Fruit fly (Drosophila melanogaster): ENCODE results near the gene CG33493.
A peak's percentile ranks its signal among the peaks of the same experiment; 100 is the strongest.

CG33493 gene

dm6 chr3L:10660744-10661589 lies 32.0 kb downstream of the CG33493 start, which contains the start of the genes CG32066 and CG8003 (continued):
- TF ChIP-seq shn (GFP tag; optimal IDR thresholded peaks at IDR 0.05) (no peak), CG13287 (GFP tag; IDR thresholded peaks at IDR 0.05; ENCODE audit: partially characterized antibody) (peak; percentile 90), tup (GFP tag; optimal IDR thresholded peaks at IDR 0.05) (no peak), CG12104 (GFP tag; optimal IDR thresholded peaks at IDR 0.05) (no peak), CG1024 (GFP tag; IDR thresholded peaks at IDR 0.05) (no peak; the same call in 1 of the 2 replicates), Antp (GFP tag; optimal IDR thresholded peaks at IDR 0.05) (no peak), Dll (GFP tag; IDR thresholded peaks at IDR 0.05; ENCODE audit: partially characterized antibody) (peak; percentile 94), Lhr (GFP tag; optimal IDR thresholded peaks at IDR 0.05) (no peak), dmrt11E (tag; optimal IDR thresholded peaks at IDR 0.05) (peak; percentile 48), ftz-f1 (GFP tag; optimal IDR thresholded peaks at IDR 0.05) (no peak), CG11093 (GFP tag; IDR thresholded peaks at IDR 0.05) (no peak), pan (optimal IDR thresholded peaks at IDR 0.05) (no peak), pan (GFP tag; optimal IDR thresholded peaks at IDR 0.05 in 1 of 2, IDR thresholded peaks at IDR 0.05 in 1 of 2) (peak in 1 of 2 experiments; percentile 17), CG17802 (tag; optimal IDR thresholded peaks at IDR 0.05) (no peak), CG30020 (tag; optimal IDR thresholded peaks at IDR 0.05) (peak; percentile 60), CG6254 (GFP tag; optimal IDR thresholded peaks at IDR 0.05) (no peak), Ravus (GFP tag; IDR thresholded peaks at IDR 0.05) (no peak), Dip2 (GFP tag; IDR thresholded peaks at IDR 0.05) (no peak), crc (GFP tag; optimal IDR thresholded peaks at IDR 0.05) (no peak), Hmr (GFP tag; optimal IDR thresholded peaks at IDR 0.05) (peak; percentile 16), CG12391 (tag; optimal IDR thresholded peaks at IDR 0.05) (peak; percentile 77), CG3163 (GFP tag; optimal IDR thresholded peaks at IDR 0.05) (no peak), sqz (GFP tag; optimal IDR thresholded peaks at IDR 0.05) (peak; percentile 85), Chrac-16 (GFP tag; optimal IDR thresholded peaks at IDR 0.05) (no peak), CG10147 (GFP tag; optimal IDR thresholded peaks at IDR 0.05) (no peak), CG8359 (GFP tag; optimal IDR thresholded peaks at IDR 0.05; ENCODE audit: borderline replicate concordance) (no peak), CG13894 (tag; optimal IDR thresholded peaks at IDR 0.05) (no peak), CrebB (tag; optimal IDR thresholded peaks at IDR 0.05) (no peak), Mes4 (GFP tag; optimal IDR thresholded peaks at IDR 0.05) (no peak), CG15514 (GFP tag; optimal IDR thresholded peaks at IDR 0.05) (peak; percentile 57), cato (GFP tag; optimal IDR thresholded peaks at IDR 0.05; ENCODE audit: borderline replicate concordance) (no peak), CG6683 (GFP tag; optimal IDR thresholded peaks at IDR 0.05) (no peak), usp (GFP tag; optimal IDR thresholded peaks at IDR 0.05) (no peak), CG10274 (GFP tag; optimal IDR thresholded peaks at IDR 0.05) (no peak), CG2889 (GFP tag; IDR thresholded peaks at IDR 0.05) (no peak), CG14667 (GFP tag; IDR thresholded peaks at IDR 0.05) (no peak), CG1233 (GFP tag; optimal IDR thresholded peaks at IDR 0.05) (no peak), maf-S (GFP tag; optimal IDR thresholded peaks at IDR 0.05) (no peak), jigr1 (GFP tag; IDR thresholded peaks at IDR 0.05) (no peak), Xbp1 (GFP tag; optimal IDR thresholded peaks at IDR 0.05) (peak; percentile 29), CG30403 (GFP tag; optimal IDR thresholded peaks at IDR 0.05) (peak; percentile 64), Atf-2 (GFP tag; optimal IDR thresholded peaks at IDR 0.05) (no peak), CG8924 (tag; optimal IDR thresholded peaks at IDR 0.05) (peak; percentile 56), Med (GFP tag) (peak; percentile 90), CG31365 (tag; optimal IDR thresholded peaks at IDR 0.05) (no peak), slbo (GFP tag; IDR thresholded peaks at IDR 0.05) (peak; percentile 44), NFAT (GFP tag; IDR thresholded peaks at IDR 0.05) (peak; percentile 77), CG9215 (GFP tag; IDR thresholded peaks at IDR 0.05) (no peak), PHDP (tag; optimal IDR thresholded peaks at IDR 0.05) (peak; percentile 12)

All from whole organism, embryonic.